Worm (Caenorhabditis elegans): ENCODE data around the gene Y69H2.15.
A peak's percentile ranks its signal among the peaks of the same experiment; 100 is the strongest.

The Y69H2.15 gene

ce11 chrV:18575084-18575483 lies 51.6 kb downstream of the Y69H2.15 start:
- no peak for TF ChIP-seq R02D3.7 (tag; optimal IDR thresholded peaks at IDR 0.05)
- TF ChIP-seq ztf-11 (tag; optimal IDR thresholded peaks at IDR 0.05): no peak
- TF ChIP-seq mes-2 (tag; optimal IDR thresholded peaks at IDR 0.05; ENCODE audit: poor library complexity, severe bottlenecking): peak; percentile 8
- peak; percentile 19; the same call in 1 of the 2 replicates for TF ChIP-seq mxl-2 (GFP tag; conservative IDR thresholded peaks at IDR 0.05)
- no peak for TF ChIP-seq ctbp-1 (GFP tag; IDR thresholded peaks at IDR 0.05)
- TF ChIP-seq ZK337.2 (GFP tag; IDR thresholded peaks at IDR 0.05): no peak
- TF ChIP-seq lir-3 (tag; optimal IDR thresholded peaks at IDR 0.05): no peak
- TF ChIP-seq set-16 (GFP tag; IDR thresholded peaks at IDR 0.05): no peak
- peak in 1 of 2 experiments; percentile 88 for TF ChIP-seq unc-62 (GFP tag; optimal IDR thresholded peaks at IDR 0.05 in 1 of 2)
- TF ChIP-seq unc-62 (tag; optimal IDR thresholded peaks at IDR 0.05): no peak
- TF ChIP-seq saeg-2 (GFP tag; IDR thresholded peaks at IDR 0.05): 0 out of 2 replicates have a peak, but pooled peaks have one; percentile 37
- TF ChIP-seq lsy-2 (tag; optimal IDR thresholded peaks at IDR 0.05): no peak
- TF ChIP-seq zip-2 (tag; optimal IDR thresholded peaks at IDR 0.05): no peak
- TF ChIP-seq fos-1 (tag; optimal IDR thresholded peaks at IDR 0.05): no peak
- peak; percentile 18 for TF ChIP-seq nhr-48 (tag; optimal IDR thresholded peaks at IDR 0.05)
- no peak for TF ChIP-seq F49E8.2 (tag; optimal IDR thresholded peaks at IDR 0.05; ENCODE audit: borderline replicate concordance)
- TF ChIP-seq lin-13 (GFP tag; optimal IDR thresholded peaks at IDR 0.05): no peak
- TF ChIP-seq pha-4 (GFP tag; IDR thresholded peaks at IDR 0.05): no peak
- TF ChIP-seq pha-4 (tag; optimal IDR thresholded peaks at IDR 0.05): no peak
- peak; percentile 23 for TF ChIP-seq nhr-77 (tag; optimal IDR thresholded peaks at IDR 0.05)
- no peak for TF ChIP-seq Y75B8A.6 (GFP tag; IDR thresholded peaks at IDR 0.05)
- TF ChIP-seq hmg-1.1 (GFP tag; IDR thresholded peaks at IDR 0.05): no peak

- TF ChIP-seq aha-1 (tag) (peak; percentile 89), T20F7.1 (GFP tag; optimal IDR thresholded peaks at IDR 0.05) (peak; percentile 33), sdz-12 (GFP tag; optimal IDR thresholded peaks at IDR 0.05) (no peak), Y48G9A.11 (GFP tag; IDR thresholded peaks at IDR 0.05) (no peak), F26F4.8 (GFP tag; conservative IDR thresholded peaks at IDR 0.05) (0 out of 2 replicates have a peak, but pooled peaks have one; percentile 5), dmd-9 (GFP tag; IDR thresholded peaks at IDR 0.05) (0 out of 2 replicates have a peak, but pooled peaks have one; percentile 25), nhr-111 (GFP tag; optimal IDR thresholded peaks at IDR 0.05) (peak; percentile 11), arid-1 (GFP tag; conservative IDR thresholded peaks at IDR 0.05) (no peak), lin-13 (GFP tag; optimal IDR thresholded peaks at IDR 0.05) (peak; percentile 79), dmd-6 (GFP tag; IDR thresholded peaks at IDR 0.05) (peak; percentile 19; the same call in 1 of the 2 replicates), tra-1 (GFP tag; IDR thresholded peaks at IDR 0.05) (peak; percentile 48; the same call in 1 of the 2 replicates), mep-1 (tag; optimal IDR thresholded peaks at IDR 0.05) (peak; percentile 49), unc-62 (GFP tag; optimal IDR thresholded peaks at IDR 0.05 in 1 of 2) (peak in 1 of 2 experiments; percentile 46), unc-62 (tag; optimal IDR thresholded peaks at IDR 0.05) (no peak), Y75B8A.6 (GFP tag; IDR thresholded peaks at IDR 0.05) (no peak), lsy-2 (tag; optimal IDR thresholded peaks at IDR 0.05) (peak; percentile 77 to 82), nhr-6 (tag; optimal IDR thresholded peaks at IDR 0.05) (no peak), lin-38 (GFP tag; IDR thresholded peaks at IDR 0.05) (peak; percentile 51), nhr-25 (tag; optimal IDR thresholded peaks at IDR 0.05; ENCODE audit: borderline replicate concordance, insufficient read depth) (peak; percentile 82), php-3 (GFP tag; IDR thresholded peaks at IDR 0.05) (no peak), egl-43 (GFP tag; IDR thresholded peaks at IDR 0.05) (no peak), spr-3 (GFP tag; optimal IDR thresholded peaks at IDR 0.05) (peak; percentile 23), ctbp-1 (GFP tag; IDR thresholded peaks at IDR 0.05) (0 out of 2 replicates have a peak, but pooled peaks have one; percentile 47), ZK546.5 (tag; optimal IDR thresholded peaks at IDR 0.05) (no peak), gei-8 (GFP tag; optimal IDR thresholded peaks at IDR 0.05) (peak; percentile 61)
Observed at ce11 chrV:18573199-18573598, 53.5 kb downstream of the Y69H2.15 start.
